Worm (Caenorhabditis elegans): ENCODE data around the gene ZK856.14.

- no peak for TF ChIP-seq ama-1 (optimal IDR thresholded peaks at IDR 0.05)
- TF ChIP-seq pes-1 (GFP tag; IDR thresholded peaks at IDR 0.05), result no peak
- TF ChIP-seq tra-4 (tag; optimal IDR thresholded peaks at IDR 0.05), result no peak
- no peak for TF ChIP-seq hnd-1 (tag; optimal IDR thresholded peaks at IDR 0.05)
- TF ChIP-seq B0310.2 (tag; optimal IDR thresholded peaks at IDR 0.05), result no peak
- TF ChIP-seq ets-7 (tag; optimal IDR thresholded peaks at IDR 0.05), result no peak
- no peak for TF ChIP-seq tbx-37 (GFP tag; conservative IDR thresholded peaks at IDR 0.05)
- no peak for TF ChIP-seq ceh-36 (tag; optimal IDR thresholded peaks at IDR 0.05)
- no peak for TF ChIP-seq scrt-1 (GFP tag; IDR thresholded peaks at IDR 0.05)
These were observed 6.6 kb upstream of the ZK856.14 start, which contains the start of gene tftc-3 for ce11 chrV:10210244-10210643.
